Worm (Caenorhabditis elegans) whole organism, L1 larva: ENCODE measurements around the gene dro-1.
A peak's percentile ranks its signal among the peaks of the same experiment; 100 is the strongest.

ENCODE experiments used
- C34B4.2 ChIP-seq: sonication (generic microtip); optimal IDR thresholded peaks from 2 replicates; lab custom pipeline; 2017; ENCODE audit warnings: mild to moderate bottlenecking, missing genetic modification characterization, missing compliant biosample characterization
- F16B12.6 ChIP-seq: fragments of 150-350 bp; optimal IDR thresholded peaks from 2 replicates; lab custom pipeline; 2014; ENCODE audit warnings: missing biosample characterization, missing genetic modification characterization
- blmp-1 ChIP-seq: fragments of 150-350 bp; optimal IDR thresholded peaks from 2 replicates; lab custom pipeline; 2014; ENCODE audit warnings: missing biosample characterization, missing genetic modification characterization
- ceh-63 ChIP-seq: fragments of 200-800 bp; sonication (Bioruptor generic); optimal IDR thresholded peaks from 2 replicates; lab custom pipeline; 2018; ENCODE audit warnings: mild to moderate bottlenecking, missing genetic modification characterization, missing compliant biosample characterization
- ceh-82 ChIP-seq, 3 experiments: fragments of 150-350 bp in 1 of 3; sonication (generic microtip) in 2 of 3; optimal IDR thresholded peaks; 2 replicates each; lab custom pipeline; 2014 to 2017; ENCODE audit warnings: missing biosample characterization in 3 of 3, missing genetic modification characterization in 3 of 3
- ces-1 ChIP-seq: fragments of 150-350 bp; optimal IDR thresholded peaks from 2 replicates; lab custom pipeline; 2014; ENCODE audit warnings: missing biosample characterization, missing genetic modification reagents, missing genetic modification characterization
- dpl-1 ChIP-seq, 3 experiments: fragments of 150-350 bp in 2 of 3; sonication (generic microtip) in 1 of 3; optimal IDR thresholded peaks; 2 replicates each; lab custom pipeline; 2014 to 2017; ENCODE audit warnings: missing biosample characterization in 3 of 3, missing genetic modification characterization in 3 of 3, missing genetic modification reagents in 3 of 3
- efl-1 ChIP-seq, 4 experiments: fragments of 150-350 bp; optimal IDR thresholded peaks in 3 of 4; peaks in 1 of 4; 1 replicate in 1 of 4; 2 replicates in 3 of 4; lab custom pipeline; 2014; ENCODE audit warnings: missing biosample characterization in 2 of 4, missing genetic modification characterization in 2 of 4, missing genetic modification reagents in 2 of 4
- efl-3 ChIP-seq: fragments of 200-800 bp; sonication (Bioruptor generic); optimal IDR thresholded peaks from 2 replicates; lab custom pipeline; 2018; ENCODE audit warnings: mild to moderate bottlenecking, missing genetic modification characterization, missing compliant biosample characterization
- egl-13 ChIP-seq: sonication (generic microtip); optimal IDR thresholded peaks from 2 replicates; lab custom pipeline; 2016; ENCODE audit warnings: missing genotype, missing genetic modification reagents, missing genetic modification characterization, missing compliant biosample characterization
- egl-27 ChIP-seq, 2 experiments: fragments of 150-350 bp in 1 of 2; sonication (generic microtip); optimal IDR thresholded peaks; 3 replicates each; lab custom pipeline; 2017 to 2018; ENCODE audit warnings: missing biosample characterization in 2 of 2, missing genetic modification characterization in 2 of 2, missing genetic modification reagents in 2 of 2
- elt-2 ChIP-seq: sonication (generic microtip); optimal IDR thresholded peaks from 2 replicates; lab custom pipeline; 2016; ENCODE audit warnings: missing genetic modification characterization, mild to moderate bottlenecking, inconsistent platforms, missing compliant biosample characterization, missing genetic modification reagents
- lin-13 ChIP-seq: fragments of 150-350 bp; optimal IDR thresholded peaks from 2 replicates; lab custom pipeline; 2014; ENCODE audit warnings: missing biosample characterization, missing genetic modification reagents, missing genetic modification characterization
- lin-14 ChIP-seq: fragments of 200-800 bp; sonication (Bioruptor generic); optimal IDR thresholded peaks from 2 replicates; lab custom pipeline; 2018; ENCODE audit warnings: mild to moderate bottlenecking, missing genetic modification characterization, moderate library complexity, missing compliant biosample characterization
- lin-15B ChIP-seq: fragments of 150-350 bp; sonication (generic microtip); optimal IDR thresholded peaks from 3 replicates; lab custom pipeline; 2014; ENCODE audit warnings: missing biosample characterization, missing genetic modification characterization
- lin-35 ChIP-seq, 2 experiments: fragments of 150-350 bp; optimal IDR thresholded peaks; 2 replicates each; lab custom pipeline; 2014; ENCODE audit warnings: missing biosample characterization in 2 of 2, missing genetic modification characterization in 2 of 2, missing genetic modification reagents in 2 of 2
- lir-3 ChIP-seq: sonication (generic microtip); optimal IDR thresholded peaks from 2 replicates; lab custom pipeline; 2016; ENCODE audit warnings: mild to moderate bottlenecking, missing genetic modification characterization, moderate library complexity, missing compliant biosample characterization; ENCODE audit not compliant: poor library complexity
- lsy-2 ChIP-seq, 2 experiments: fragments of 150-350 bp; optimal IDR thresholded peaks; 2 replicates each; lab custom pipeline; 2014; ENCODE audit warnings: missing biosample characterization in 2 of 2, missing genetic modification characterization in 2 of 2
- mep-1 ChIP-seq: fragments of 150-350 bp; optimal IDR thresholded peaks from 2 replicates; lab custom pipeline; 2014; ENCODE audit warnings: missing biosample characterization, missing genetic modification characterization
- nhr-20 ChIP-seq: sonication (generic microtip); optimal IDR thresholded peaks from 2 replicates; lab custom pipeline; 2016; ENCODE audit warnings: mild to moderate bottlenecking, missing genetic modification characterization, missing compliant biosample characterization
- nhr-237 ChIP-seq: fragments of 150-350 bp; optimal IDR thresholded peaks from 2 replicates; lab custom pipeline; 2014; ENCODE audit warnings: missing biosample characterization, missing genetic modification characterization
- nhr-47 ChIP-seq: sonication (generic microtip); optimal IDR thresholded peaks from 2 replicates; lab custom pipeline; 2016; ENCODE audit warnings: mild to moderate bottlenecking, missing genetic modification characterization, moderate library complexity, missing compliant biosample characterization
- nhr-76 ChIP-seq: sonication (generic microtip); optimal IDR thresholded peaks from 2 replicates; lab custom pipeline; 2017; ENCODE audit warnings: missing biosample characterization, missing genetic modification characterization
- nhr-85 ChIP-seq: sonication (generic microtip); peaks from one replicate; lab custom pipeline; 2016; ENCODE audit warnings: missing genetic modification characterization, inconsistent platforms, missing compliant biosample characterization
- nhr-90 ChIP-seq: sonication (generic microtip); optimal IDR thresholded peaks from 2 replicates; lab custom pipeline; 2016; ENCODE audit warnings: mild to moderate bottlenecking, missing genetic modification characterization, missing compliant biosample characterization; ENCODE audit not compliant: poor library complexity
- pax-3 ChIP-seq: fragments of 200-800 bp; sonication (Bioruptor generic); optimal IDR thresholded peaks from 2 replicates; lab custom pipeline; 2018; ENCODE audit warnings: mild to moderate bottlenecking, missing genetic modification characterization, moderate library complexity, missing compliant biosample characterization
- snpc-4 ChIP-seq: fragments of 150-350 bp; optimal IDR thresholded peaks from 2 replicates; lab custom pipeline; 2014; ENCODE audit warnings: missing biosample characterization, missing genetic modification characterization
- snu-23 ChIP-seq: sonication (generic microtip); optimal IDR thresholded peaks from 2 replicates; lab custom pipeline; 2016; ENCODE audit warnings: missing genetic modification characterization, missing compliant biosample characterization
- sptf-1 ChIP-seq: fragments of 150-350 bp; optimal IDR thresholded peaks from 2 replicates; lab custom pipeline; 2014; ENCODE audit warnings: missing biosample characterization, missing genetic modification characterization
- tbx-2 ChIP-seq: sonication (generic microtip); optimal IDR thresholded peaks from 2 replicates; lab custom pipeline; 2016; ENCODE audit warnings: missing genetic modification characterization, missing compliant biosample characterization
- unc-86 ChIP-seq: sonication (generic microtip); optimal IDR thresholded peaks from 2 replicates; lab custom pipeline; 2016; ENCODE audit warnings: missing genetic modification characterization, missing compliant biosample characterization
- unc-98 ChIP-seq: fragments of 200-800 bp; sonication (Bioruptor generic); IDR thresholded peaks from 2 replicates; pipeline ENCODE4 v1.3.6; 2022; ENCODE audit warnings: missing genetic modification characterization, missing compliant biosample characterization
- zag-1 ChIP-seq: fragments of 150-350 bp; optimal IDR thresholded peaks from 2 replicates; lab custom pipeline; 2014; ENCODE audit warnings: missing biosample characterization, missing genetic modification characterization
- ztf-4 ChIP-seq: fragments of 150-350 bp; optimal IDR thresholded peaks from 2 replicates; lab custom pipeline; 2014; ENCODE audit warnings: missing biosample characterization, missing genetic modification characterization

dro-1 gene

DNA sequence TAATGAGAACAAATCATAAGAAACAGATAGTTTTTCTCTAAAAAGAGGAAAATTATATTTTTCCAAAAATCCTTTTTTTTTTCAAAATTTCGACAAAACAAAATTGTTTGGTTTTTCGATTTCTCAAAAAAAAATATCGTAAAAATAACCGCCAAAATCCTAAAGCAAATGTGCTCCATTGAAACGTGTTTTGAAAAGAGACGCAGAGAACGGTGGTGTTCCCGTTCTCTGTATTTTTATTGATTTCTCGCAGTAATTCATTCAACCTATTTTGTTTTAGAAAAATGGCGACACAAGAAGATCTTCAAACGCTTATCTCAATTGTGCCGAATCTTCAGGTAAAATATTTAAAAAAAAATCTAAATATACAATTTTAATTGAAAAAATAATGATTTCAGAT, 28.7 kb upstream of the dro-1 start, which contains the start of gene Y43F4B.10:
TSS of gene Y43F4B.10 (plus strand) at position 281 of the 400 bp plus-strand sequence.
- TF ChIP-seq nhr-85 (tag; lab: Kevin White, UChicago) (peak; percentile 1), nhr-90 (tag; lab: Kevin White, UChicago) (no peak), lir-3 (tag; lab: Kevin White, UChicago) (no peak), blmp-1 (peak; percentile 23), snpc-4 (tag; lab: Kevin White, UChicago) (peak; percentile 2), sptf-1 (tag; lab: Kevin White, UChicago) (no peak), dpl-1 (GFP tag; optimal IDR thresholded peaks at IDR 0.05; lab: Kevin White, UChicago) (peak; percentile 42 to 74 (median 51)), elt-2 (tag; lab: Kevin White, UChicago) (no peak), tbx-2 (tag; lab: Kevin White, UChicago) (no peak), F16B12.6 (tag; lab: Kevin White, UChicago) (peak; percentile 26), mep-1 (tag; lab: Kevin White, UChicago) (peak; percentile 45), nhr-76 (tag; lab: Kevin White, UChicago) (no peak), lsy-2 (tag; optimal IDR thresholded peaks at IDR 0.05; lab: Kevin White, UChicago) (peak in 1 of 2 experiments; percentile 64), snu-23 (peak; percentile 30), ztf-4 (tag; lab: Kevin White, UChicago) (no peak), lin-15B (tag; lab: Kevin White, UChicago) (peak; percentile 56), efl-1 (optimal IDR thresholded peaks at IDR 0.05; lab: Kevin White, UChicago) (peak; percentile 51 to 75), efl-1 (GFP tag; optimal IDR thresholded peaks at IDR 0.05 in 1 of 2; lab: Kevin White, UChicago) (peak; percentile 18 to 58), lin-35 (GFP tag; optimal IDR thresholded peaks at IDR 0.05; lab: Kevin White, UChicago) (peak; percentile 50 to 69), efl-3 (GFP tag; lab: Kevin White, UChicago) (no peak), pax-3 (tag; lab: Kevin White, UChicago) (no peak), unc-98 (GFP tag; lab: Robert Waterston, UW) (no peak), nhr-47 (tag; lab: Kevin White, UChicago) (peak; percentile 28), ceh-82 (tag; optimal IDR thresholded peaks at IDR 0.05; lab: Kevin White, UChicago) (peak in 1 of 3 experiments; percentile 10), C34B4.2 (no peak), egl-13 (tag; lab: Kevin White, UChicago) (no peak), lin-13 (GFP tag; lab: Kevin White, UChicago) (peak; percentile 7), nhr-20 (tag; lab: Kevin White, UChicago) (peak; percentile 6)

DNA sequence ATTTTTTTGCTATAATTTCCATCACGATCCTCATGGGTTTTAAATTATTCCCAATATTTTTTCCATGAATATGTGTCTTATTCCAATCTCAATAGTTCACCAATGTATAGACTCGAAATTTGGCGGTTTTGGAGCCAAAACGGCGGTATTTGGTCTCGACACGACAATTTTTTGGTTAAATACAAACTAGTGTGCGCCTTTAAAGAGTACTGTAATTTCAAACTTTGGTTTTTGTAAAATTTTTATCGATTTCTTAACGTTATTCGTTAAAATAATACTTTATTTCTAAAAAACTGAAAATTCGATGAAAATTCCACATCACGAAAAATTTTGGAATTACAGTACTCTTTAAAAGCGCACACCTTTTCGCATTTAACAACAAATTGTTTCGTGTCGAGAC, 27.8 kb upstream of the dro-1 start:
- TF ChIP-seq lin-14 (GFP tag; lab: Kevin White, UChicago), result no peak
- TF ChIP-seq zag-1 (tag; lab: Kevin White, UChicago), result no peak
- TF ChIP-seq ces-1 (GFP tag; lab: Kevin White, UChicago), result no peak
- TF ChIP-seq nhr-237, result no peak

DNA sequence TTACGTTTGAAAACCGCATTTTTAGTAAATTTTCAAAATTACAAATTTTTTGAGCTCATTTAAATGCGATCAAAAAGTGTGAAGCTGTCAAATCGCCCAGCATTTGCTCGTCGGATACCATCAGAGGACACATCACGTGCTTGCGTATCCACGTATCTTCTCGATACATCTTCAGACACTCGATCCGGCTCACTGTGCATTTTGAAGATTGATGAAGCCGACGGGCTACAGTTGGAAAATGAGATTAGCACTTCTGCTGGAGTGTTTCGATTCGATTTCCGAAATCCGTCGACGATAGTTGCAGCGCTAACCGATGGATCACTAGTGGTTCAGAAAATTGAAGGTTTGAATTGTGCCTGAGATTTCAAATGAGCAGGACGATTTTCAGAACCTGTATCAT, 27.4 kb upstream of the dro-1 start, which contains the start of gene dph-7:
TSS of gene dph-7 (plus strand) at position 53 of the 400 bp plus-strand sequence.
- no peak for TF ChIP-seq ceh-63 (GFP tag; lab: Kevin White, UChicago)
- no peak for TF ChIP-seq efl-1 (optimal IDR thresholded peaks at IDR 0.05; lab: Kevin White, UChicago)
- TF ChIP-seq efl-1 (GFP tag; optimal IDR thresholded peaks at IDR 0.05 in 1 of 2; lab: Kevin White, UChicago), result peak in 1 of 2 experiments; percentile 72

- TF ChIP-seq efl-1 (optimal IDR thresholded peaks at IDR 0.05; lab: Kevin White, UChicago), result peak; percentile 61 to 88
- TF ChIP-seq efl-1 (GFP tag; optimal IDR thresholded peaks at IDR 0.05 in 1 of 2; lab: Kevin White, UChicago), result peak; percentile 34 to 66
- no peak for TF ChIP-seq unc-98 (GFP tag; lab: Robert Waterston, UW)
- peak; percentile 17 to 48 for TF ChIP-seq lin-35 (GFP tag; optimal IDR thresholded peaks at IDR 0.05; lab: Kevin White, UChicago)
- no peak for TF ChIP-seq lin-15B (tag; lab: Kevin White, UChicago)
- peak in 2 of 3 experiments; percentile 8 to 57 for TF ChIP-seq dpl-1 (GFP tag; optimal IDR thresholded peaks at IDR 0.05; lab: Kevin White, UChicago)
- TF ChIP-seq egl-27 (tag; optimal IDR thresholded peaks at IDR 0.05; lab: Kevin White, UChicago), result no peak
- no peak for TF ChIP-seq unc-86 (tag; lab: Kevin White, UChicago)
Observed at ce11 chrIII:13316935-13317334, 25.5 kb upstream of the dro-1 start.
